Fruit fly (Drosophila melanogaster) whole organism, wandering third instar larva: Measurements from ENCODE around the gene CG1227.

Experiments
- Abd-B ChIP-seq: fragments of >200 bp; optimal IDR thresholded peaks from 2 replicates; lab custom pipeline; 2017; ENCODE audit warnings: missing biosample characterization, missing genetic modification characterization
- CG9705 ChIP-seq: fragments of 200-800 bp; sonication (Bioruptor generic); optimal IDR thresholded peaks from 2 replicates; lab custom pipeline; 2018; ENCODE audit warnings: missing biosample characterization, mild to moderate bottlenecking, missing genetic modification characterization
- Dfd ChIP-seq: fragments of >200 bp; optimal IDR thresholded peaks from 2 replicates; lab custom pipeline; 2017; ENCODE audit warnings: missing biosample characterization, missing genetic modification characterization
- Dif ChIP-seq: fragments of 200-275, 200-300 bp; sonication (Bioruptor generic); optimal IDR thresholded peaks from 2 replicates; lab custom pipeline; 2018; ENCODE audit warnings: missing biosample characterization, missing genetic modification characterization; ENCODE audit not compliant: partially characterized antibody
- GATAd ChIP-seq: sonication (Bioruptor generic); optimal IDR thresholded peaks from 2 replicates; lab custom pipeline; 2016; ENCODE audit warnings: missing biosample characterization, missing genetic modification characterization
- HLH106 ChIP-seq: fragments of 200-800 bp; optimal IDR thresholded peaks from 3 replicates; lab custom pipeline; 2019; ENCODE audit warnings: missing biosample characterization, mild to moderate bottlenecking, missing genetic modification characterization, moderate library complexity
- Hnf4 ChIP-seq: fragments of 200-800 bp; sonication (Bioruptor generic); optimal IDR thresholded peaks from 2 replicates; lab custom pipeline; 2016; ENCODE audit warnings: missing biosample characterization, mild to moderate bottlenecking, missing genetic modification characterization
- Hr78 ChIP-seq: fragments of >200 bp; optimal IDR thresholded peaks from 2 replicates; lab custom pipeline; 2017; ENCODE audit warnings: missing biosample characterization, missing genetic modification characterization
- Hr83 ChIP-seq: fragments of 200-300 bp; sonication (Bioruptor generic); optimal IDR thresholded peaks from 2 replicates; lab custom pipeline; 2016; ENCODE audit warnings: missing biosample characterization, mild to moderate bottlenecking, missing genetic modification characterization, moderate library complexity; ENCODE audit not compliant: poor library complexity, severe bottlenecking
- Jra ChIP-seq: sonication (Bioruptor generic); optimal IDR thresholded peaks from 2 replicates; lab custom pipeline; 2016; ENCODE audit warnings: missing biosample characterization, missing genetic modification characterization
- Myc ChIP-seq: fragments of >200 bp; optimal IDR thresholded peaks from 2 replicates; lab custom pipeline; 2017
- N ChIP-seq: fragments of >200 bp; optimal IDR thresholded peaks from 2 replicates; lab custom pipeline; 2018; ENCODE audit warnings: missing biosample characterization, missing external identifiers, missing genetic modification characterization
- OdsH ChIP-seq: fragments of 200-800 bp; sonication (Bioruptor generic); optimal IDR thresholded peaks from 2 replicates; lab custom pipeline; 2016; ENCODE audit warnings: missing biosample characterization, mild to moderate bottlenecking, missing genetic modification characterization
- Rel ChIP-seq, 2 experiments: fragments of 200-800 bp; sonication (Bioruptor generic) in 1 of 2; optimal IDR thresholded peaks; 2 replicates in 1 of 2; 3 replicates in 1 of 2; lab custom pipeline; 2016 to 2019; ENCODE audit warnings: mild to moderate bottlenecking in 2 of 2, missing biosample characterization in 2 of 2, missing genetic modification characterization in 2 of 2, moderate library complexity in 1 of 2
- brk ChIP-seq: fragments of 200-800 bp; sonication (Bioruptor generic); optimal IDR thresholded peaks from 2 replicates; lab custom pipeline; 2016; ENCODE audit warnings: missing biosample characterization, mild to moderate bottlenecking, missing genetic modification characterization
- dl ChIP-seq, 2 experiments: fragments of 175-275, 200-275 bp in 1 of 2; fragments of 200-275 bp in 1 of 2; sonication (Bioruptor generic); optimal IDR thresholded peaks; lab custom pipeline; 2018; ENCODE audit warnings: mild to moderate bottlenecking in 2 of 2, missing biosample characterization in 2 of 2, missing genetic modification characterization in 2 of 2, moderate library complexity in 2 of 2; ENCODE audit not compliant: partially characterized antibody in 2 of 2, insufficient read depth in 1 of 2
- dmrt93B ChIP-seq: fragments of 200-800 bp; sonication (Bioruptor generic); optimal IDR thresholded peaks from 2 replicates; lab custom pipeline; 2018; ENCODE audit warnings: missing biosample characterization, mild to moderate bottlenecking, missing genetic modification characterization
- dsf ChIP-seq: sonication (Bioruptor generic); optimal IDR thresholded peaks from 2 replicates; lab custom pipeline; 2016; ENCODE audit warnings: missing biosample characterization, missing genetic modification characterization, borderline replicate concordance
- ey ChIP-seq: fragments of 200-800 bp; sonication (Bioruptor generic); optimal IDR thresholded peaks from 2 replicates; lab custom pipeline; 2016; ENCODE audit warnings: missing biosample characterization, missing genetic modification characterization
- fru ChIP-seq: fragments of 200-800 bp; sonication (Bioruptor generic); optimal IDR thresholded peaks from 3 replicates; lab custom pipeline; 2016; ENCODE audit warnings: missing biosample characterization, mild to moderate bottlenecking, missing genetic modification characterization
- h ChIP-seq: fragments of 200-800 bp; sonication (Bioruptor generic); optimal IDR thresholded peaks from 3 replicates; lab custom pipeline; 2016; ENCODE audit warnings: missing biosample characterization, mild to moderate bottlenecking, missing genetic modification characterization
- jim ChIP-seq: fragments of 175-275, 200-325 bp; sonication (Bioruptor generic); optimal IDR thresholded peaks from 2 replicates; lab custom pipeline; 2016; ENCODE audit warnings: missing biosample characterization, mild to moderate bottlenecking, missing genetic modification characterization
- lola ChIP-seq: fragments of >200 bp; optimal IDR thresholded peaks from 2 replicates; lab custom pipeline; 2017; ENCODE audit warnings: missing biosample characterization, missing genetic modification characterization
- pan ChIP-seq: fragments of >200 bp; optimal IDR thresholded peaks from 2 replicates; lab custom pipeline; 2017
- psq ChIP-seq: fragments of 200-800 bp; sonication (Bioruptor generic); optimal IDR thresholded peaks from 3 replicates; lab custom pipeline; 2017; ENCODE audit warnings: missing biosample characterization, mild to moderate bottlenecking, missing genetic modification characterization, moderate library complexity
- sage ChIP-seq: fragments of 200-800 bp; sonication (Bioruptor generic); optimal IDR thresholded peaks from 2 replicates; lab custom pipeline; 2016; ENCODE audit warnings: missing biosample characterization, mild to moderate bottlenecking, missing genetic modification characterization
- sv ChIP-seq: fragments of 200-800 bp; sonication (Bioruptor generic); optimal IDR thresholded peaks from 3 replicates; lab custom pipeline; 2016; ENCODE audit warnings: missing biosample characterization, missing genetic modification characterization
- tai ChIP-seq: sonication (Bioruptor generic); optimal IDR thresholded peaks from 2 replicates; lab custom pipeline; 2016; ENCODE audit warnings: missing biosample characterization, missing genetic modification characterization
- woc ChIP-seq: sonication (Bioruptor generic); optimal IDR thresholded peaks from 2 replicates; lab custom pipeline; 2016; ENCODE audit warnings: missing biosample characterization, mild to moderate bottlenecking, missing genetic modification characterization

Gene CG1227

dm6 chr3R:7282244-7282890, 32.8 kb upstream of the CG1227 start:
- TF ChIP-seq dsf (GFP tag; lab: Kevin White, UChicago) (no peak), lola (GFP tag; lab: Kevin White, UChicago) (no peak), Hr83 (GFP tag; lab: Kevin White, UChicago) (no peak), jim (GFP tag; lab: Kevin White, UChicago) (no peak), Hr78 (no peak), sv (no peak), sage (GFP tag; lab: Kevin White, UChicago) (no peak), HLH106 (tag; lab: Kevin White, UChicago) (no peak), dl (GFP tag; optimal IDR thresholded peaks at IDR 0.05; lab: Kevin White, UChicago; ENCODE audit: insufficient read depth in 1 of 2, partially characterized antibody in 2 of 2) (no peak), fru (GFP tag; lab: Kevin White, UChicago) (no peak), ey (no peak), Hnf4 (GFP tag; lab: Kevin White, UChicago) (no peak), Jra (GFP tag; lab: Kevin White, UChicago) (no peak), CG9705 (GFP tag; lab: Kevin White, UChicago) (no peak)

dm6 chr3R:7276782-7277181, 27.2 kb upstream of the CG1227 start:
- no peak for TF ChIP-seq Rel (GFP tag; optimal IDR thresholded peaks at IDR 0.05; lab: Kevin White, UChicago)
- no peak for TF ChIP-seq Rel (tag; optimal IDR thresholded peaks at IDR 0.05; lab: Kevin White, UChicago)
- TF ChIP-seq dmrt93B (GFP tag; lab: Kevin White, UChicago), result no peak
- TF ChIP-seq h (GFP tag; lab: Kevin White, UChicago), result no peak
- TF ChIP-seq OdsH (GFP tag; lab: Kevin White, UChicago), result no peak
- TF ChIP-seq Dfd (GFP tag; lab: Kevin White, UChicago), result peak; percentile 94

dm6 chr3R:7274973-7275525, 25.5 kb upstream of the CG1227 start:
- TF ChIP-seq sv (no peak), psq (GFP tag; lab: Kevin White, UChicago) (no peak), HLH106 (tag; lab: Kevin White, UChicago) (no peak), Dfd (GFP tag; lab: Kevin White, UChicago) (peak; percentile 92), OdsH (GFP tag; lab: Kevin White, UChicago) (no peak), Dif (GFP tag; lab: Kevin White, UChicago) (no peak), N (GFP tag; lab: Kevin White, UChicago) (no peak), Abd-B (GFP tag; lab: Kevin White, UChicago) (no peak)
- TF ChIP-seq, all 38 proteins: peak for 1

dm6 chr3R:7265567-7266208, 16.1 kb upstream of the CG1227 start, which contains the start of the genes Gld and Syt4:
Gene Gld, minus strand, starts transcription at chr3R:7265703.
Gene Syt4, plus strand, starts transcription at chr3R:7266065.
- TF ChIP-seq Dfd (GFP tag; lab: Kevin White, UChicago), result no peak
- no peak for TF ChIP-seq tai
- no peak for TF ChIP-seq Abd-B (GFP tag; lab: Kevin White, UChicago)
- TF ChIP-seq jim (GFP tag; lab: Kevin White, UChicago), result no peak
- no peak for TF ChIP-seq lola (GFP tag; lab: Kevin White, UChicago)
- no peak for TF ChIP-seq N (GFP tag; lab: Kevin White, UChicago)
- no peak for TF ChIP-seq Myc (lab: Kevin White, UChicago)
- no peak for TF ChIP-seq Dif (GFP tag; lab: Kevin White, UChicago)
- TF ChIP-seq dmrt93B (GFP tag; lab: Kevin White, UChicago), result no peak
- TF ChIP-seq woc, result no peak
- TF ChIP-seq CG9705 (GFP tag; lab: Kevin White, UChicago), result no peak

- no peak for TF ChIP-seq Dif (GFP tag; lab: Kevin White, UChicago)
- no peak for TF ChIP-seq ey
- TF ChIP-seq pan, result no peak
- TF ChIP-seq GATAd, result no peak
- TF ChIP-seq brk (GFP tag; lab: Kevin White, UChicago), result no peak
These were observed 10.0 kb upstream of the CG1227 start for dm6 chr3R:7259554-7259953.
